Fruit fly (Drosophila melanogaster) whole organism, embryonic: ENCODE results near the gene CG7695.
A peak's percentile ranks its signal among the peaks of the same experiment; 100 is the strongest.

Source experiments
- CG10209 ChIP-seq: fragments of 200-800 bp; sonication (Bioruptor generic); optimal IDR thresholded peaks from 3 replicates; lab custom pipeline; 2017; ENCODE audit warnings: missing biosample characterization, mild to moderate bottlenecking, missing genetic modification characterization, missing genetic modification reagents
- CG10274 ChIP-seq: fragments of 200-800 bp; sonication (Bioruptor generic); optimal IDR thresholded peaks from 3 replicates; lab custom pipeline; 2017; ENCODE audit warnings: missing biosample characterization, mild to moderate bottlenecking, missing genetic modification characterization
- CG10366 ChIP-seq: fragments of 200-800 bp; sonication (Bioruptor generic); IDR thresholded peaks from 2 replicates; pipeline ENCODE4 v1.3.6; 2022; ENCODE audit warnings: missing biosample characterization, missing genetic modification characterization
- CG10565 ChIP-seq: fragments of 200-800 bp; sonication (Bioruptor generic); optimal IDR thresholded peaks from 3 replicates; lab custom pipeline; 2016; ENCODE audit warnings: missing biosample characterization, mild to moderate bottlenecking, missing genetic modification characterization
- CG11085 ChIP-seq: fragments of 200-800 bp; sonication (Bioruptor generic); IDR thresholded peaks from 2 replicates; pipeline ENCODE4 v1.3.6; 2022; ENCODE audit warnings: missing biosample characterization, missing genetic modification characterization
- CG11695 ChIP-seq: fragments of 200-800 bp; sonication (Bioruptor generic); IDR thresholded peaks from 3 replicates; pipeline ENCODE4 v1.3.6; 2022; ENCODE audit warnings: missing biosample characterization, missing genetic modification characterization
- CG12155 ChIP-seq: fragments of 200-800 bp; sonication (Bioruptor generic); optimal IDR thresholded peaks from 3 replicates; lab custom pipeline; 2016; ENCODE audit warnings: missing biosample characterization, missing genetic modification characterization
- CG1233 ChIP-seq: fragments of 200-800 bp; sonication (Bioruptor generic); optimal IDR thresholded peaks from 4 replicates; lab custom pipeline; 2018; ENCODE audit warnings: missing biosample characterization, mild to moderate bottlenecking, missing genetic modification characterization
- CG14050 ChIP-seq: fragments of 200-800 bp; sonication (Bioruptor generic); IDR thresholded peaks from 3 replicates; pipeline ENCODE4 v1.3.6; 2022; ENCODE audit warnings: missing biosample characterization, missing genetic modification characterization
- CG14441 ChIP-seq: fragments of 200-800 bp; sonication (Bioruptor generic); IDR thresholded peaks from 2 replicates; pipeline ENCODE4 v1.3.6; 2022; ENCODE audit warnings: missing biosample characterization, missing genetic modification characterization
- CG15601 ChIP-seq: fragments of 200-800 bp; sonication (Bioruptor generic); optimal IDR thresholded peaks from 3 replicates; lab custom pipeline; 2019; ENCODE audit warnings: missing biosample characterization, mild to moderate bottlenecking, missing genetic modification characterization, moderate library complexity
- CG17186 ChIP-seq: fragments of 200-800 bp; sonication (Bioruptor generic); optimal IDR thresholded peaks from 3 replicates; lab custom pipeline; 2017; ENCODE audit warnings: missing biosample characterization, missing genetic modification reagents, missing genetic modification characterization
- CG17912 ChIP-seq: fragments of 200-800 bp; sonication (Bioruptor generic); optimal IDR thresholded peaks from 2 replicates; lab custom pipeline; 2018; ENCODE audit warnings: missing biosample characterization, mild to moderate bottlenecking, missing genetic modification characterization
- CG31365 ChIP-seq: fragments of 200-800 bp; sonication (Bioruptor generic); optimal IDR thresholded peaks from 2 replicates; lab custom pipeline; 2018; ENCODE audit warnings: missing biosample characterization, mild to moderate bottlenecking, missing genetic modification characterization
- CG4730 ChIP-seq: fragments of 200-800 bp; sonication (Bioruptor generic); IDR thresholded peaks from 2 replicates; pipeline ENCODE4 v1.3.6; 2022; ENCODE audit warnings: missing biosample characterization, missing genetic modification characterization
- CG6254 ChIP-seq: fragments of 200-800 bp; sonication (Bioruptor generic); optimal IDR thresholded peaks from 3 replicates; lab custom pipeline; 2017; ENCODE audit warnings: mild to moderate bottlenecking, missing biosample characterization, missing genetic modification reagents, missing genetic modification characterization
- CG7357 ChIP-seq: fragments of 200-800 bp; sonication (Bioruptor generic); IDR thresholded peaks from 3 replicates; pipeline ENCODE4 v1.3.6; 2022; ENCODE audit warnings: missing biosample characterization, missing genetic modification characterization
- CG7556 ChIP-seq: fragments of 200-800 bp; sonication (Bioruptor generic); optimal IDR thresholded peaks from 2 replicates; lab custom pipeline; 2017; ENCODE audit warnings: missing biosample characterization, mild to moderate bottlenecking, missing genetic modification characterization
- CG8478 ChIP-seq: fragments of >200 bp; optimal IDR thresholded peaks from 2 replicates; lab custom pipeline; 2018
- CG9609 ChIP-seq: fragments of 200-800 bp; sonication (Bioruptor generic); optimal IDR thresholded peaks from 3 replicates; lab custom pipeline; 2016; ENCODE audit warnings: missing biosample characterization, missing genetic modification characterization
- D19A ChIP-seq: fragments of 200-800 bp; optimal IDR thresholded peaks from 3 replicates; lab custom pipeline; 2019; ENCODE audit warnings: missing biosample characterization, mild to moderate bottlenecking, missing genetic modification characterization, moderate library complexity
- Dek ChIP-seq: fragments of 200-800 bp; sonication (Bioruptor generic); optimal IDR thresholded peaks from 3 replicates; lab custom pipeline; 2019; ENCODE audit warnings: missing biosample characterization, mild to moderate bottlenecking, missing genetic modification characterization, moderate library complexity
- Fer2 ChIP-seq: fragments of 200-800 bp; sonication (Bioruptor generic); optimal IDR thresholded peaks from 2 replicates; lab custom pipeline; 2018; ENCODE audit warnings: missing biosample characterization, mild to moderate bottlenecking, missing genetic modification characterization, moderate library complexity
- Fer3 ChIP-seq: fragments of 200-800 bp; sonication (Bioruptor generic); optimal IDR thresholded peaks from 2 replicates; lab custom pipeline; 2018; ENCODE audit warnings: missing biosample characterization, mild to moderate bottlenecking, missing genetic modification characterization, moderate library complexity
- Hsf ChIP-seq: fragments of 200-800 bp; sonication (Bioruptor generic); optimal IDR thresholded peaks from 3 replicates; lab custom pipeline; 2016; ENCODE audit warnings: missing biosample characterization, missing genetic modification characterization
- MESR4 ChIP-seq: fragments of 200-800 bp; sonication (Bioruptor generic); optimal IDR thresholded peaks from 2 replicates; lab custom pipeline; 2018; ENCODE audit warnings: missing biosample characterization, mild to moderate bottlenecking, missing genetic modification characterization, moderate library complexity
- Mes4 ChIP-seq: fragments of 200-800 bp; sonication (Bioruptor generic); optimal IDR thresholded peaks from 2 replicates; lab custom pipeline; 2016; ENCODE audit warnings: missing biosample characterization, missing genetic modification characterization
- Nf-YA ChIP-seq: fragments of 200-800 bp; sonication (Bioruptor generic); IDR thresholded peaks from 2 replicates; pipeline ENCODE4 v1.3.6; 2022; ENCODE audit warnings: missing biosample characterization, missing genetic modification characterization
- Optix ChIP-seq: fragments of 200-800 bp; sonication (Bioruptor generic); IDR thresholded peaks from 3 replicates; pipeline ENCODE4 v1.3.6; 2022; ENCODE audit warnings: missing biosample characterization, missing genetic modification characterization
- Scr ChIP-seq: fragments of 200-800 bp; sonication (Bioruptor generic); IDR thresholded peaks from 2 replicates; pipeline ENCODE4 v1.3.6; 2022; ENCODE audit warnings: missing biosample characterization, missing genetic modification characterization; ENCODE audit not compliant: partially characterized antibody
- Side ChIP-seq: fragments of 200-800 bp; sonication (Bioruptor generic); optimal IDR thresholded peaks from 2 replicates; lab custom pipeline; 2016; ENCODE audit warnings: missing biosample characterization, missing genetic modification characterization
- Tbp ChIP-seq: fragments of >200 bp; optimal IDR thresholded peaks from 2 replicates; lab custom pipeline; 2018; ENCODE audit warnings: missing biosample characterization, missing genetic modification characterization
- az2 ChIP-seq: fragments of 200-800 bp; sonication (Bioruptor generic); optimal IDR thresholded peaks from 3 replicates; lab custom pipeline; 2016; ENCODE audit warnings: missing biosample characterization, missing genetic modification characterization
- bbx ChIP-seq: fragments of 200-800 bp; sonication (Bioruptor generic); IDR thresholded peaks from 2 replicates; pipeline ENCODE4 v1.3.6; 2022; ENCODE audit warnings: missing biosample characterization, missing genetic modification characterization; ENCODE audit not compliant: partially characterized antibody
- croc ChIP-seq: fragments of 200-800 bp; sonication (Bioruptor generic); conservative IDR thresholded peaks from 3 replicates; pipeline ENCODE4 v1.3.6; 2022; ENCODE audit warnings: missing biosample characterization, missing genetic modification characterization
- dysf ChIP-seq: fragments of 200-800 bp; sonication (Bioruptor generic); IDR thresholded peaks from 3 replicates; pipeline ENCODE4 v1.3.6; 2022; ENCODE audit warnings: missing biosample characterization, missing genetic modification characterization
- esg ChIP-seq: fragments of 200-800 bp; sonication (Bioruptor generic); conservative IDR thresholded peaks from 2 replicates; pipeline ENCODE4 v1.3.6; 2022; ENCODE audit warnings: missing biosample characterization, missing genetic modification characterization
- eve ChIP-seq, 2 experiments: fragments of >200 bp; optimal IDR thresholded peaks; 2 replicates each; lab custom pipeline; 2017; ENCODE audit warnings: missing biosample characterization in 2 of 2, missing genetic modification characterization in 2 of 2
- ham ChIP-seq: fragments of 200-800 bp; sonication (Bioruptor generic); IDR thresholded peaks from 2 replicates; pipeline ENCODE4 v1.3.6; 2022; ENCODE audit warnings: missing biosample characterization, missing genetic modification characterization
- lilli ChIP-seq: fragments of 200-800 bp; sonication (Bioruptor generic); optimal IDR thresholded peaks from 3 replicates; lab custom pipeline; 2016; ENCODE audit warnings: missing biosample characterization, missing genetic modification characterization
- mld ChIP-seq: fragments of 200-800 bp; sonication (Bioruptor generic); IDR thresholded peaks from 3 replicates; pipeline ENCODE4 v1.3.6; 2022; ENCODE audit warnings: missing biosample characterization, missing genetic modification characterization; ENCODE audit not compliant: partially characterized antibody
- nmo ChIP-seq: fragments of 200-800 bp; sonication (Bioruptor generic); optimal IDR thresholded peaks from 2 replicates; lab custom pipeline; 2018; ENCODE audit warnings: missing biosample characterization, mild to moderate bottlenecking, missing genetic modification characterization, moderate library complexity
- oc ChIP-seq: fragments of 200-800 bp; sonication (Bioruptor generic); optimal IDR thresholded peaks from 2 replicates; lab custom pipeline; 2018; ENCODE audit warnings: missing biosample characterization, mild to moderate bottlenecking, missing genetic modification characterization, moderate library complexity
- pita ChIP-seq: fragments of 200-800 bp; sonication (Bioruptor generic); optimal IDR thresholded peaks from 2 replicates; lab custom pipeline; 2017; ENCODE audit warnings: missing biosample characterization, mild to moderate bottlenecking, missing genetic modification characterization
- psq ChIP-seq: fragments of 200-800 bp; sonication (Bioruptor generic); optimal IDR thresholded peaks from 2 replicates; lab custom pipeline; 2017; ENCODE audit warnings: missing biosample characterization, missing genetic modification characterization
- ro ChIP-seq: fragments of 200-800 bp; sonication (Bioruptor generic); IDR thresholded peaks from 2 replicates; pipeline ENCODE4 v1.3.6; 2022; ENCODE audit warnings: missing biosample characterization, missing genetic modification characterization
- stwl ChIP-seq: fragments of 200-800 bp; sonication (Bioruptor generic); optimal IDR thresholded peaks from 3 replicates; lab custom pipeline; 2018; ENCODE audit warnings: missing biosample characterization, mild to moderate bottlenecking, missing genetic modification characterization, moderate library complexity
- tin ChIP-seq: fragments of 200-800 bp; sonication (Bioruptor generic); optimal IDR thresholded peaks from 3 replicates; lab custom pipeline; 2016; ENCODE audit warnings: missing biosample characterization, missing genetic modification characterization
- wor ChIP-seq: fragments of 200-800 bp; sonication (Bioruptor generic); IDR thresholded peaks from 2 replicates; pipeline ENCODE4 v1.3.6; 2022; ENCODE audit warnings: missing biosample characterization, missing genetic modification characterization
- zf30C ChIP-seq: fragments of 200-800 bp; sonication (Bioruptor generic); optimal IDR thresholded peaks from 3 replicates; lab custom pipeline; 2018; ENCODE audit warnings: missing biosample characterization, mild to moderate bottlenecking, missing genetic modification characterization

The CG7695 gene

DNA sequence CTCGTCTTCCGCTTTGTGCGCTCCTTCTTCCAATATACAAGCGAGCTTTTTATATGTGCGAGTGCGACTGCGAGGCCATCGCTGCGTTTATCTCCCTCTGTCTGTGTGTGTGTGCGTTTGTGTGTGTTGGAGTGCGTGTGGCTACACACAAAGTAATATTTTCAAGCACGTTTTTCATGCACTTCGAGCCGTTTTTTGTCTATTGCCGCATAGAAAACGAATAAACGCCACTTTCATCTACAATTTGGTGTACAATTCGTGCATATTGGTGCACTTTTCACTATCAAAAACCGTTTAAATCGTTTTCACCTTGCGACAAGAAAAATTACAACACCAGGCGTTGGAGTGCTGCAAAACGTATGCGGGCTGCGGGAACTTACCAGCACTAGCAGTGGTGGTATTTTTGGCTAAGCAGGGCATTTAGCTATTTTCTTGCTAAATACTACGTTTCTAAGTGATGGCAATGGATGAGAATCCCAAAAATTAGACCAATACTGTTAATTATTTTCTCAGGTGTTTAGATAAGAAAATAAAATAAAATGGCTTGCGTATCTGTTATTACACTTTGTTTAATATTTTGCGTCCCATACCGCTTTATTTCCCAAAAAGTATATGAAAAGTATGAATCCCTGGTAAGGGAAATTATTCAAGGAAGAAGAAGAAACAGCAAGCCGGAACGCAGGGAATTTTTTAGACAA is 41.8 kb upstream of the CG7695 start, which contains the start of the genes CG31224 and CstF64 (continued):
- TF ChIP-seq esg (GFP tag; lab: Robert Waterston, UW) (peak; percentile 68), CG14050 (peak; percentile 70), CG14441 (peak; percentile 85), CG15601 (tag; lab: Kevin White, UChicago) (peak; percentile 74), CG7556 (GFP tag; lab: Kevin White, UChicago) (peak; percentile 76), CG11695 (peak; percentile 65), croc (GFP tag; lab: Robert Waterston, UW) (peak; percentile 55), pita (GFP tag; lab: Kevin White, UChicago) (no peak), CG10366 (GFP tag; lab: Robert Waterston, UW) (peak; percentile 83), ham (no peak), CG10274 (GFP tag; lab: Kevin White, UChicago) (peak; percentile 49), CG17912 (GFP tag; lab: Kevin White, UChicago) (no peak), zf30C (no peak), wor (GFP tag; lab: Robert Waterston, UW) (peak; percentile 71), CG1233 (GFP tag; lab: Kevin White, UChicago) (peak; percentile 70), psq (peak; percentile 40), Hsf (GFP tag; lab: Kevin White, UChicago) (peak; percentile 92), Fer2 (tag; lab: Kevin White, UChicago) (peak; percentile 74), az2 (GFP tag; lab: Kevin White, UChicago) (peak; percentile 83), D19A (no peak), CG12155 (GFP tag; lab: Kevin White, UChicago) (peak; percentile 82), mld (GFP tag; lab: Robert Waterston, UW) (no peak), Mes4 (peak; percentile 79), Optix (GFP tag; lab: Robert Waterston, UW) (peak; percentile 56; the same call in 1 of the 3 replicates), bbx (GFP tag; lab: Robert Waterston, UW) (no peak), CG6254 (GFP tag; lab: Kevin White, UChicago) (peak; percentile 26), Side (GFP tag; lab: Kevin White, UChicago) (peak; percentile 83), CG9609 (GFP tag; lab: Kevin White, UChicago) (peak; percentile 83), CG8478 (lab: Kevin White, UChicago) (peak; percentile 82), Tbp (no peak), stwl (peak; percentile 68), Nf-YA (GFP tag; lab: Robert Waterston, UW) (no peak), Scr (GFP tag; lab: Robert Waterston, UW) (peak; percentile 37; the same call in 1 of the 2 replicates), eve (GFP tag; optimal IDR thresholded peaks at IDR 0.05; lab: Kevin White, UChicago) (no peak), MESR4 (GFP tag; lab: Kevin White, UChicago) (peak; percentile 93), Dek (tag; lab: Kevin White, UChicago) (no peak), CG31365 (tag; lab: Kevin White, UChicago) (peak; percentile 25), CG4730 (GFP tag; lab: Robert Waterston, UW) (peak; percentile 79), lilli (GFP tag; lab: Kevin White, UChicago) (peak; percentile 92), CG7357 (peak; percentile 47; the same call in 2 of the 3 replicates), tin (peak; percentile 87), ro (GFP tag; lab: Robert Waterston, UW) (peak; percentile 68), nmo (GFP tag; lab: Kevin White, UChicago) (peak; percentile 89), dysf (peak; percentile 80), CG10209 (GFP tag; lab: Kevin White, UChicago) (no peak), CG10565 (GFP tag; lab: Kevin White, UChicago) (peak; percentile 12), oc (peak; percentile 67), Fer3 (peak; percentile 75), CG11085 (GFP tag; lab: Robert Waterston, UW) (peak; percentile 80), CG17186 (GFP tag; lab: Kevin White, UChicago) (peak; percentile 66)
